Worm (Caenorhabditis elegans) whole organism, L4 larva: Measurements from ENCODE around the gene srb-12.

ENCODE experiments used
- F26F4.8 ChIP-seq: fragments of 200-800 bp; sonication (Bioruptor generic); conservative IDR thresholded peaks from 2 replicates; pipeline ENCODE4 v1.3.6; 2022; ENCODE audit warnings: missing genetic modification characterization, missing compliant biosample characterization
- F49E8.2 ChIP-seq: sonication (generic microtip); optimal IDR thresholded peaks from 2 replicates; lab custom pipeline; 2016; ENCODE audit warnings: missing compliant biosample characterization, mild to moderate bottlenecking, missing genetic modification characterization, borderline replicate concordance
- R02D3.7 ChIP-seq: fragments of 150-350 bp; sonication (generic microtip); optimal IDR thresholded peaks from 3 replicates; lab custom pipeline; 2014; ENCODE audit warnings: missing biosample characterization, missing genetic modification characterization
- T20F7.1 ChIP-seq: fragments of 200-800 bp; sonication (Bioruptor generic); optimal IDR thresholded peaks from 2 replicates; lab custom pipeline; 2018; ENCODE audit warnings: mild to moderate bottlenecking, missing genetic modification characterization, missing compliant biosample characterization
- Y105C5A.15 ChIP-seq: fragments of 200-800 bp; sonication (Bioruptor generic); IDR thresholded peaks from 2 replicates; pipeline ENCODE4 v1.3.6; 2022; ENCODE audit warnings: missing genetic modification characterization, missing compliant biosample characterization
- Y75B8A.6 ChIP-seq: fragments of 200-800 bp; sonication (Bioruptor generic); IDR thresholded peaks from 2 replicates; pipeline ENCODE4 v1.3.6; 2022; ENCODE audit warnings: missing genetic modification reagents, missing genetic modification characterization, missing compliant biosample characterization
- ceh-20 ChIP-seq: fragments of 200-800 bp; sonication (Bioruptor generic); IDR thresholded peaks from 2 replicates; pipeline ENCODE4 v1.3.6; 2022; ENCODE audit warnings: missing genetic modification reagents, missing genetic modification characterization, missing compliant biosample characterization
- ceh-82 ChIP-seq: sonication (generic microtip); optimal IDR thresholded peaks from 2 replicates; lab custom pipeline; 2017; ENCODE audit warnings: missing biosample characterization, missing genetic modification characterization
- cey-2 ChIP-seq: sonication (generic microtip); optimal IDR thresholded peaks from 3 replicates; lab custom pipeline; 2017; ENCODE audit warnings: missing genetic modification characterization, mild to moderate bottlenecking, missing compliant biosample characterization, antibody characterized with exemption, borderline replicate concordance; ENCODE audit not compliant: insufficient read depth
- daf-16 ChIP-seq, 3 experiments: sonication (generic microtip); optimal IDR thresholded peaks; 2 replicates each; lab custom pipeline; 2016 to 2017; ENCODE audit warnings: missing genetic modification characterization in 3 of 3, missing genetic modification reagents in 3 of 3, mild to moderate bottlenecking in 2 of 3, missing compliant biosample characterization in 2 of 3, missing biosample characterization in 1 of 3, moderate library complexity in 1 of 3
- dmd-6 ChIP-seq: fragments of 200-800 bp; sonication (Bioruptor generic); IDR thresholded peaks from 2 replicates; pipeline ENCODE4 v1.3.6; 2022; ENCODE audit warnings: missing genetic modification reagents, missing genetic modification characterization, missing compliant biosample characterization
- dmd-9 ChIP-seq: fragments of 200-800 bp; sonication (Bioruptor generic); IDR thresholded peaks from 2 replicates; pipeline ENCODE4 v1.3.6; 2022; ENCODE audit warnings: missing genetic modification reagents, missing genetic modification characterization, missing compliant biosample characterization
- duxl-1 ChIP-seq: sonication (generic microtip); optimal IDR thresholded peaks from 2 replicates; lab custom pipeline; 2016; ENCODE audit warnings: mild to moderate bottlenecking, missing genetic modification characterization, moderate library complexity, missing compliant biosample characterization; ENCODE audit not compliant: poor library complexity
- dve-1 ChIP-seq: sonication (generic microtip); optimal IDR thresholded peaks from 2 replicates; lab custom pipeline; 2017; ENCODE audit warnings: antibody characterized with exemption, mild to moderate bottlenecking, missing genetic modification characterization, missing compliant biosample characterization; ENCODE audit not compliant: insufficient read depth
- egl-43 ChIP-seq: fragments of 200-800 bp; sonication (Bioruptor generic); IDR thresholded peaks from 2 replicates; pipeline ENCODE4 v1.3.6; 2022; ENCODE audit warnings: missing genetic modification reagents, missing genetic modification characterization, missing compliant biosample characterization
- hif-1 ChIP-seq, 2 experiments: sonication (generic microtip); optimal IDR thresholded peaks; 2 replicates each; lab custom pipeline; 2016 to 2017; ENCODE audit warnings: missing compliant biosample characterization in 2 of 2, missing genetic modification characterization in 2 of 2, missing genetic modification reagents in 2 of 2, missing genotype in 2 of 2, mild to moderate bottlenecking in 1 of 2
- hlh-11 ChIP-seq: fragments of 200-800 bp; sonication (Bioruptor generic); optimal IDR thresholded peaks from 2 replicates; lab custom pipeline; 2018; ENCODE audit warnings: mild to moderate bottlenecking, missing genetic modification characterization, missing compliant biosample characterization
- hlh-30 ChIP-seq: sonication (generic microtip); optimal IDR thresholded peaks from 2 replicates; lab custom pipeline; 2017; ENCODE audit warnings: antibody characterized with exemption, mild to moderate bottlenecking, missing genetic modification characterization, missing compliant biosample characterization; ENCODE audit not compliant: insufficient read depth
- lin-13 ChIP-seq: fragments of 150-350 bp; optimal IDR thresholded peaks from 2 replicates; lab custom pipeline; 2014; ENCODE audit warnings: missing biosample characterization, missing genetic modification reagents, missing genetic modification characterization
- madf-9 ChIP-seq: fragments of 200-800 bp; sonication (Bioruptor generic); conservative IDR thresholded peaks from 2 replicates; pipeline ENCODE4 v1.3.6; 2022; ENCODE audit warnings: missing genetic modification reagents, missing genetic modification characterization, missing compliant biosample characterization
- mdl-1 ChIP-seq, 2 experiments: fragments of 150-350 bp in 1 of 2; sonication (generic microtip) in 1 of 2; optimal IDR thresholded peaks; 2 replicates each; lab custom pipeline; 2014 to 2017; ENCODE audit warnings: missing biosample characterization in 2 of 2, missing genetic modification characterization in 2 of 2
- mes-2 ChIP-seq: sonication (generic microtip); optimal IDR thresholded peaks from 2 replicates; lab custom pipeline; 2016; ENCODE audit warnings: missing genotype, mild to moderate bottlenecking, missing genetic modification characterization, missing compliant biosample characterization; ENCODE audit not compliant: poor library complexity, severe bottlenecking
- mxl-2 ChIP-seq: fragments of 200-800 bp; sonication (Bioruptor generic); conservative IDR thresholded peaks from 2 replicates; pipeline ENCODE4 v1.3.6; 2022; ENCODE audit warnings: missing genetic modification reagents, missing genetic modification characterization, missing compliant biosample characterization
- mxl-3 ChIP-seq: fragments of 200-800 bp; sonication (Bioruptor generic); optimal IDR thresholded peaks from 2 replicates; lab custom pipeline; 2018; ENCODE audit warnings: mild to moderate bottlenecking, missing genetic modification characterization, missing compliant biosample characterization
- nhr-102 ChIP-seq: sonication (generic microtip); optimal IDR thresholded peaks from 2 replicates; lab custom pipeline; 2016; ENCODE audit warnings: mild to moderate bottlenecking, missing genetic modification characterization, moderate library complexity, missing compliant biosample characterization
- nhr-28 ChIP-seq: fragments of 150-350 bp; optimal IDR thresholded peaks from 2 replicates; lab custom pipeline; 2014; ENCODE audit warnings: missing biosample characterization, missing genetic modification characterization
- nhr-48 ChIP-seq: sonication (generic microtip); optimal IDR thresholded peaks from 2 replicates; lab custom pipeline; 2016; ENCODE audit warnings: mild to moderate bottlenecking, missing genetic modification characterization, missing compliant biosample characterization
- nhr-77 ChIP-seq: fragments of 150-350 bp; optimal IDR thresholded peaks from 2 replicates; lab custom pipeline; 2014; ENCODE audit warnings: missing biosample characterization, missing genetic modification characterization
- pha-4 ChIP-seq, 2 experiments: fragments of 150-350 bp in 1 of 2; fragments of 200-800 bp in 1 of 2; sonication (Bioruptor generic) in 1 of 2; IDR thresholded peaks in 1 of 2; optimal IDR thresholded peaks in 1 of 2; 2 replicates each; pipeline versions ENCODE4 v1.3.6 to Lab custom; 2014 to 2022; ENCODE audit warnings: missing genetic modification characterization in 2 of 2, missing genetic modification reagents in 2 of 2, missing biosample characterization in 1 of 2, missing compliant biosample characterization in 1 of 2
- php-3 ChIP-seq: fragments of 200-800 bp; sonication (Bioruptor generic); IDR thresholded peaks from 2 replicates; pipeline ENCODE4 v1.3.6; 2022; ENCODE audit warnings: missing genetic modification reagents, missing genetic modification characterization, missing compliant biosample characterization
- pqm-1 ChIP-seq: sonication (generic microtip); optimal IDR thresholded peaks from 2 replicates; lab custom pipeline; 2017; ENCODE audit warnings: missing biosample characterization, missing genetic modification characterization
- set-16 ChIP-seq: fragments of 200-800 bp; sonication (Bioruptor generic); IDR thresholded peaks from 2 replicates; pipeline ENCODE4 v1.3.6; 2022; ENCODE audit warnings: missing genetic modification reagents, missing genetic modification characterization, missing compliant biosample characterization
- snpc-4 ChIP-seq: fragments of 150-350 bp; optimal IDR thresholded peaks from 2 replicates; lab custom pipeline; 2014; ENCODE audit warnings: missing biosample characterization, missing genetic modification characterization
- tra-1 ChIP-seq: fragments of 200-800 bp; sonication (Bioruptor generic); IDR thresholded peaks from 2 replicates; pipeline ENCODE4 v1.3.6; 2022; ENCODE audit warnings: missing genetic modification reagents, missing genetic modification characterization, missing compliant biosample characterization
- unc-62 ChIP-seq, 3 experiments: fragments of 150-350 bp in 1 of 3; sonication (generic microtip); optimal IDR thresholded peaks in 2 of 3; peaks in 1 of 3; 1 replicate in 1 of 3; 2 replicates in 2 of 3; lab custom pipeline; 2014 to 2017; ENCODE audit warnings: missing biosample characterization in 3 of 3, missing genetic modification characterization in 3 of 3, missing genetic modification reagents in 3 of 3, missing genotype in 1 of 3

Gene srb-12

DNA sequence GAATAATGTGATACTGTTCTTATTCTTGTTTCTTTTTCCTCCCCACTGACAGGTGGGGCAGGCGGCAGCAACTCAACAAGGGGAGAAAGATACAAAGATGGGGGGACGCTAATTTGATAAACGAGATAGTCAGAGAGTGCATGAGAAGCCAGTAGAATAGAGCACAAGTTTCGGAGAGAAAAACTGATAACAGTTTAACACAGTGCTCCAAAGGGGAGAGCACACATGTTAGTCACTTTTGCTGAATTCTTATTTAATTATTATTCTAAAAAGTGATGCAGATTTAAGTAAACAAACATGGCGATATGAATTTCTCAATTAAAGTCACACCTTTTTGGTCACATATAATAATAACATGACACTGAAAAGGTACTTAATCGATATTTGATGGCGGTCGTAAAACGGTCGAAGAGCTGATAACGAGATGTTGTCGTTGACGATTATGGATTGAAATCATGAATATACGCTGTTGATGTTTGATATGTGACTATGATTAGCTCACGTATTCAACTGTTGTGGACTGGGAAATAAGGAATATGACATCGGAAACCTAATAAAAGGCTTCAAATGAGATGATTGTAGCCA lies 31.6 kb upstream of the srb-12 start (continued):
- TF ChIP-seq mxl-2 (GFP tag; lab: Robert Waterston, UW) (no peak), nhr-28 (tag; lab: Kevin White, UChicago) (peak; percentile 79), hlh-30 (tag; lab: Kevin White, UChicago) (peak; percentile 35), nhr-48 (peak; percentile 43), R02D3.7 (no peak), php-3 (GFP tag; lab: Robert Waterston, UW) (peak; percentile 100), madf-9 (no peak), unc-62 (GFP tag; optimal IDR thresholded peaks at IDR 0.05 in 1 of 2; lab: Kevin White, UChicago) (peak in 1 of 2 experiments; percentile 1), unc-62 (tag; optimal IDR thresholded peaks at IDR 0.05; lab: Kevin White, UChicago) (no peak), pha-4 (GFP tag; IDR thresholded peaks at IDR 0.05; lab: Robert Waterston, UW) (peak; percentile 43; the same call in 1 of the 2 replicates), pha-4 (tag; optimal IDR thresholded peaks at IDR 0.05; lab: Kevin White, UChicago) (no peak), Y75B8A.6 (no peak), hlh-11 (peak; percentile 78)

DNA sequence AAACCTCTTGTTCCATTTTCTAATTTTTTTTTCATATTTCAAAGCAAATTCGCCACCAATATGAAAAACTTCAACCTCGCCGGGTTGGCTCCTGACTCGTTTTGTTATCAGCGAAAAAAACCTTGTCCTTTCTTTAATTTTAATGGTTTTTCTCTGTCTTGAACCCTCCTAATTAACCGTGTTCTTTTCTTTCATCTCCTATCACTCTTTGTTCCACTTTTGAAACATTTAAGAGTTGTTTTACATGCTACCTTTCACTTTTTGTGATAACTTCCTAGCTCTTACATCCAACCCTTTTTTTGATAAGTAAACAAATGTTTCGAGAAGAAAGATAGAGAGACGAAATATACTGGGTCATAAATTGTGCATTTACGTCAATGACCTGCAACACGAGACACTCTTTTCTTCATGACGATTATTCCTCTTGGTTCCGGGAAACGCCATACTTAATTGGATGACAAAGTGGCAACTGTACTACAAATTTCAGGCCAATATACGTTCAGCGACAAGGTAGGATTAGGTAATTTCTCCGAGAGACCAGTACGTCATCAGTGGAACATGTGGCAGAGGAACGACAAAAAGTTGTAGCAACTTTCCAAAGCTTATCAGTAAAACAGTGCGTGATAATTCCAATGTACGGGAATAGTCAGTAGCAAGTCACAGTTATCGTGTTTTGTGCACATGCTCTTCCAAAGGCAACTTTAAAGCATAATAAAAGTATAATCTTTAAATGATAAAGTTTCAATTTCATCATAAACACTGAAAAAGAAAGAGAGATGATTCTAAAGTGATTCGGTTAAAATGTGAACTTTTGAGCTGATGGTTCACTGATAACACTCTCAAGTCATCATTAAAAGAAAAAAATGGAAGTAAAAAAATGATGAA lies 30.5 kb upstream of the srb-12 start:
- TF ChIP-seq ceh-20 (GFP tag; lab: Robert Waterston, UW) (no peak), dve-1 (tag; lab: Kevin White, UChicago) (peak; percentile 82), nhr-102 (tag; lab: Kevin White, UChicago) (peak; percentile 51), Y105C5A.15 (no peak), lin-13 (no peak), php-3 (GFP tag; lab: Robert Waterston, UW) (peak; percentile 92), cey-2 (tag; lab: Kevin White, UChicago) (peak; percentile 5), nhr-48 (peak; percentile 56), T20F7.1 (GFP tag; lab: Kevin White, UChicago) (peak; percentile 5), pha-4 (GFP tag; IDR thresholded peaks at IDR 0.05; lab: Robert Waterston, UW) (0 out of 2 replicates have a peak, but pooled peaks have one; percentile 28), pha-4 (tag; optimal IDR thresholded peaks at IDR 0.05; lab: Kevin White, UChicago) (no peak), daf-16 (GFP tag; optimal IDR thresholded peaks at IDR 0.05; lab: Kevin White, UChicago) (no peak), daf-16 (tag; optimal IDR thresholded peaks at IDR 0.05; lab: Kevin White, UChicago) (peak; percentile 77), nhr-77 (tag; lab: Kevin White, UChicago) (peak; percentile 17), hlh-11 (peak; percentile 64), egl-43 (GFP tag; lab: Robert Waterston, UW) (no peak), duxl-1 (peak; percentile 5), F49E8.2 (tag; lab: Kevin White, UChicago) (no peak), hif-1 (tag; optimal IDR thresholded peaks at IDR 0.05; lab: Kevin White, UChicago) (peak in 1 of 2 experiments; percentile 10), dmd-9 (GFP tag; lab: Robert Waterston, UW) (no peak), nhr-28 (tag; lab: Kevin White, UChicago) (peak; percentile 51), pqm-1 (tag; lab: Kevin White, UChicago) (peak; percentile 86), dmd-6 (peak; percentile 71), mxl-3 (GFP tag; lab: Kevin White, UChicago) (peak; percentile 29), set-16 (GFP tag; lab: Robert Waterston, UW) (no peak), mes-2 (tag; lab: Kevin White, UChicago) (peak; percentile 20), ceh-82 (tag; lab: Kevin White, UChicago) (no peak), mdl-1 (tag; optimal IDR thresholded peaks at IDR 0.05; lab: Kevin White, UChicago) (peak in 1 of 2 experiments; percentile 18), F26F4.8 (GFP tag; lab: Robert Waterston, UW) (no peak), snpc-4 (tag; lab: Kevin White, UChicago) (no peak), tra-1 (GFP tag; lab: Robert Waterston, UW) (peak; percentile 79)
- TF ChIP-seq, all 104 proteins: peak for 19
